Fruit fly (Drosophila melanogaster) whole organism, adult: ENCODE measurements around the gene MED30.

Experiments used
- CG12768 ChIP-seq: fragments of 200-800 bp; sonication (Bioruptor generic); optimal IDR thresholded peaks from 2 replicates; lab custom pipeline; 2017; ENCODE audit warnings: missing biosample characterization, missing genetic modification characterization, mild to moderate bottlenecking, moderate library complexity, missing genetic modification reagents
- CG7101 ChIP-seq: fragments of 200-800 bp; sonication (Bioruptor generic); optimal IDR thresholded peaks from 2 replicates; lab custom pipeline; 2018; ENCODE audit warnings: missing biosample characterization, mild to moderate bottlenecking, missing genetic modification characterization, moderate library complexity
- cnc ChIP-seq, 2 experiments: fragments of >200 bp; optimal IDR thresholded peaks; 2 replicates each; lab custom pipeline; 2017
- toe ChIP-seq: fragments of 200-800 bp; sonication (Bioruptor generic); optimal IDR thresholded peaks from 2 replicates; lab custom pipeline; 2016; ENCODE audit warnings: missing biosample characterization, missing genetic modification characterization

DNA sequence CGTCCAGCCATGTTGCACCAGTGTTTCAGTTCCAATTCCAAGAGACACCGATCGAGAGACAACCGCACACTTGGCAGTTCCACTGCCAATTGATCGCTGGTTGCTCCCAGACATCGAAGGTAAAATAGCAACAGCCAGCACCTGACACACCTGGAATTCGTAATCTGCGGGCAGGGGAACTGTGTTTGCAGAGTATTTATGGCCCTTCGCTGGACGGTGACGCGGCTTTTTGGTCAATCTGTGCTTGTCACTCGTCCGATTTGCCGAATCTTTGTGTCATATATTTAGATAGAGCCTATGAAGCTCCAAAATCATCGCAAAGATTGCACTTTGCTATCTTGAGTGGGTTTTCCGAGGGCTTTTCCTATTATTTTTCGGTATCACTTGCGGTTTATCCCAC lies 34.0 kb upstream of the MED30 start, which contains the start of gene hiro:
- TF ChIP-seq CG12768 (GFP tag; lab: Kevin White, UChicago) (no peak), toe (no peak), cnc (optimal IDR thresholded peaks at IDR 0.05; lab: Kevin White, UChicago) (no peak), CG7101 (tag; lab: Kevin White, UChicago) (no peak)
